Fruit fly (Drosophila melanogaster) whole organism: ENCODE results near the gene CG31098.

Experiments
- CG8478 ChIP-seq: fragments of >200 bp; optimal IDR thresholded peaks from 2 replicates; lab custom pipeline; 2018; ENCODE audit warnings: inconsistent platforms
- Dll ChIP-seq: fragments of >200 bp; optimal IDR thresholded peaks from 2 replicates; lab custom pipeline; 2017
- psq ChIP-seq: fragments of >200 bp; optimal IDR thresholded peaks from 2 replicates; lab custom pipeline; 2017

dm6 chr3R:25287128-25287527, 5.6 kb downstream of the CG31098 start, which contains the start of gene CG13658:
- TF ChIP-seq CG8478 (lab: Kevin White, UChicago) (no peak), psq (lab: Kevin White, UChicago) (no peak), Dll (lab: Kevin White, UChicago) (no peak)
